Worm (Caenorhabditis elegans): Measurements from ENCODE around the gene F55F1.2.
A peak's percentile ranks its signal among the peaks of the same experiment; 100 is the strongest.
"Not testable (repeated sequence)": the region's sequence is repeated elsewhere in the genome, so short reads cannot be mapped to it uniquely, and the experiment has no call there.

The F55F1.2 gene

ce11 chrX:2809611-2810010, 39.8 kb upstream of the F55F1.2 start, which contains the start of gene C14A11.9 (continued):
- TF ChIP-seq efl-1 (GFP tag; optimal IDR thresholded peaks at IDR 0.05): no peak
- TF ChIP-seq D2030.7 (GFP tag; IDR thresholded peaks at IDR 0.05): no peak
- TF ChIP-seq lir-1 (GFP tag; conservative IDR thresholded peaks at IDR 0.05): peak; percentile 41; the same call in 1 of the 2 replicates
- no peak for TF ChIP-seq F39B2.1 (GFP tag; IDR thresholded peaks at IDR 0.05)
- peak in 1 of 3 experiments; percentile 88 for TF ChIP-seq lin-35 (GFP tag; optimal IDR thresholded peaks at IDR 0.05)
- TF ChIP-seq ceh-27 (GFP tag; optimal IDR thresholded peaks at IDR 0.05): peak; percentile 84
- TF ChIP-seq somi-1 (GFP tag; optimal IDR thresholded peaks at IDR 0.05): peak; percentile 79

DNA sequence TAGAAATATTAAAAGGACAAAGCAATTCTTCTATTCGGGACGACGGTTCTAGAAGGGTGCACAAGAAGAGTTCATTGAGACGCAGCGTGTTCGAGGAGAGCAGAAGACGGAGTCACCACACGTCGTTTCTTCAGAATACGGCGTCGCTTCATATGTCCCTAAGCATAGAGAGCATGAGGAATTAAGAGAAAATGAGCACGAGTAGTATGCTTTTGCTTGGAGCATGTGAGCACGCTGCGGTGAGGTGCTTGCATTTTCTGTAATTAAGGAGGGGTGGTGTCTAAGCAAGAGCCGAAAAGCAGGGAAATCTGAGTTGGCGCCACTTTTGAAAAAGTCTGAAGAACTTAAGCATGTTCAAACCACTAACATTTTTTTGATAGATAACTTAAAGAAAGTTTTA, 37.5 kb upstream of the F55F1.2 start, which contains the start of gene C14A11.5:
TSS of gene C14A11.5 (minus strand) at position 139 of the 400 bp plus-strand sequence.
- TF ChIP-seq F39B2.1 (GFP tag; IDR thresholded peaks at IDR 0.05) (no peak), ztf-18 (tag; optimal IDR thresholded peaks at IDR 0.05) (peak; percentile 18), bed-1 (GFP tag; IDR thresholded peaks at IDR 0.05) (no peak)

- no peak for TF ChIP-seq C06A6.2 (GFP tag; conservative IDR thresholded peaks at IDR 0.05)
- TF ChIP-seq unc-62 (GFP tag; optimal IDR thresholded peaks at IDR 0.05): no peak
- no peak for TF ChIP-seq pbrm-1 (GFP tag; IDR thresholded peaks at IDR 0.05)
- TF ChIP-seq lir-1 (GFP tag; conservative IDR thresholded peaks at IDR 0.05): no peak
- no peak for TF ChIP-seq egl-18 (GFP tag; IDR thresholded peaks at IDR 0.05)
- TF ChIP-seq nhr-27 (tag; optimal IDR thresholded peaks at IDR 0.05): no peak
Observed at ce11 chrX:2802562-2803165, 32.8 kb upstream of the F55F1.2 start, which contains the start of gene C14A11.2. C14A11.2 (plus strand) TSS chrX:2803112.

DNA sequence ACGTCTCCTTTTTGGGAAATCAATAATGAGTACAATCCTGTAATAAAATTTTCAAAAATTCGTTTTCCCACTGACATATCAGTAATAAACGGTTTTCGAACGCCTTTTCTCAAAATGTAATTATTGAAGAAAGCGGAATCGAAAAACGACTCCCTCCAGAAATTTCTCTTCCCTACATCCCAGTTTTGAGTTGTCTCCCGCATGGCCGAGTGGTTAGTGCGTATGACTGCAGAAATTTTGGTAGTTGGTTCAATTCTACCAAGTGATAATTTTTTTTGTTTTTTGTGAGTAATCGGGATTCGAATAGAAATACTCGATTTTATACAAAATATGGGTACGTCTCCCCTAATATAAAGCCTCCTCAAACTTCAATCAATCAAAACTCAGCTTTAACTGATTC, 31.8 kb upstream of the F55F1.2 start:
- 0 out of 2 replicates have a peak, but pooled peaks have one; percentile 10 for TF ChIP-seq madf-3 (GFP tag; IDR thresholded peaks at IDR 0.05)
- TF ChIP-seq D2030.7 (GFP tag; IDR thresholded peaks at IDR 0.05): peak; percentile 33; the same call in 1 of the 2 replicates
- peak; percentile 61; the same call in 1 of the 2 replicates for TF ChIP-seq pbrm-1 (GFP tag; IDR thresholded peaks at IDR 0.05)
- peak; percentile 66 for TF ChIP-seq ekl-4 (GFP tag; IDR thresholded peaks at IDR 0.05)
- TF ChIP-seq rpc-1 (optimal IDR thresholded peaks at IDR 0.05): not testable (repeated sequence)
- peak; percentile 34 for TF ChIP-seq rpc-1 (tag; optimal IDR thresholded peaks at IDR 0.05)
- TF ChIP-seq B0261.1 (tag; optimal IDR thresholded peaks at IDR 0.05): peak; percentile 52
- TF ChIP-seq hmg-1.2 (GFP tag; IDR thresholded peaks at IDR 0.05): peak; percentile 64
- peak; percentile 64; the same call in 1 of the 2 replicates for TF ChIP-seq nfyb-1 (GFP tag; IDR thresholded peaks at IDR 0.05)
- TF ChIP-seq Y56A3A.18 (GFP tag; IDR thresholded peaks at IDR 0.05): peak; percentile 85
- TF ChIP-seq Y53G8AR.9 (GFP tag; conservative IDR thresholded peaks at IDR 0.05): 0 out of 2 replicates have a peak, but pooled peaks have one; percentile 17
- 0 out of 2 replicates have a peak, but pooled peaks have one; percentile 47 for TF ChIP-seq cebp-2 (GFP tag; IDR thresholded peaks at IDR 0.05)
- peak; percentile 58; the same call in 1 of the 2 replicates for TF ChIP-seq hmg-20 (GFP tag; IDR thresholded peaks at IDR 0.05)
- TF ChIP-seq dox-1 (GFP tag; IDR thresholded peaks at IDR 0.05): peak; percentile 72
- peak; percentile 78 for TF ChIP-seq ztf-25 (GFP tag; IDR thresholded peaks at IDR 0.05)
- TF ChIP-seq lin-26 (GFP tag; IDR thresholded peaks at IDR 0.05): peak; percentile 83
- peak; percentile 81 for TF ChIP-seq tbp1 (GFP tag; optimal IDR thresholded peaks at IDR 0.05)
- 0 out of 2 replicates have a peak, but pooled peaks have one; percentile 23 for TF ChIP-seq ceh-40 (GFP tag; IDR thresholded peaks at IDR 0.05)
- 0 out of 2 replicates have a peak, but pooled peaks have one; percentile 56 for TF ChIP-seq madf-6 (GFP tag; IDR thresholded peaks at IDR 0.05)

DNA sequence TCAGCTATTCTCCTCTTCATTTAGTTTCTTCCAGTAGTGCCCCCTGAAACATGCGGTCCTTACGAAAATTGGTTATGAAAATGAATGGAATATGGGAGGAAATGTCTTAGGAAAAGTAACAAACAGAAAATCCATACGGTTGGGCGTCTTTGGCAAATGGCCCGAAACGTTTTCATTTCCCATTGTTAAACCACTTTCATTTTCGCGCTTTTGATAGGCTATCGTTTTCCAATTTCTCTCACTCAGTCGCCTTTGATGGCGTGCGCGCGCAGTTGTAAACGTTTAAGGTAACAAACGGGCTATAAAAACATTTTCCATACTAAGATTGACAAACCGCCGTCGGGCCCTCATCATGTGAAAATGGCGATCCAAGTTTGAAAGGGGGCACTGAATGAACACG, 25.2 kb upstream of the F55F1.2 start:
- TF ChIP-seq let-607 (tag; optimal IDR thresholded peaks at IDR 0.05): no peak
- no peak for TF ChIP-seq rcor-1 (GFP tag; IDR thresholded peaks at IDR 0.05)
- TF ChIP-seq mes-4 (tag; optimal IDR thresholded peaks at IDR 0.05): no peak
- TF ChIP-seq ceh-58 (GFP tag; IDR thresholded peaks at IDR 0.05): no peak
- no peak for TF ChIP-seq chd-7 (tag; optimal IDR thresholded peaks at IDR 0.05)
- TF ChIP-seq snpc-4 (GFP tag; optimal IDR thresholded peaks at IDR 0.05): no peak
- no peak for TF ChIP-seq snpc-4 (tag; optimal IDR thresholded peaks at IDR 0.05)
- no peak for TF ChIP-seq mxl-1 (tag; optimal IDR thresholded peaks at IDR 0.05)
- no peak for TF ChIP-seq ztf-25 (GFP tag; IDR thresholded peaks at IDR 0.05)
- no peak for TF ChIP-seq tbx-9 (tag; optimal IDR thresholded peaks at IDR 0.05; ENCODE audit: borderline replicate concordance)
- no peak for TF ChIP-seq die-1 (tag; optimal IDR thresholded peaks at IDR 0.05)
- TF ChIP-seq tbp1 (GFP tag; optimal IDR thresholded peaks at IDR 0.05): no peak
- TF ChIP-seq F52B5.7 (tag; optimal IDR thresholded peaks at IDR 0.05): no peak
- no peak for TF ChIP-seq ztf-28 (GFP tag; IDR thresholded peaks at IDR 0.05)

All from whole organism, young adult.